Worm (Caenorhabditis elegans) whole organism, L4 larva: ENCODE results near the gene fsn-1.

ENCODE experiments used
- F26F4.8 ChIP-seq: fragments of 200-800 bp; sonication (Bioruptor generic); conservative IDR thresholded peaks from 2 replicates; pipeline ENCODE4 v1.3.6; 2022; ENCODE audit warnings: missing genetic modification characterization, missing compliant biosample characterization
- Y105C5A.15 ChIP-seq: fragments of 200-800 bp; sonication (Bioruptor generic); IDR thresholded peaks from 2 replicates; pipeline ENCODE4 v1.3.6; 2022; ENCODE audit warnings: missing genetic modification characterization, missing compliant biosample characterization
- Y48G9A.11 ChIP-seq: fragments of 200-800 bp; sonication (Bioruptor generic); IDR thresholded peaks from 2 replicates; pipeline ENCODE4 v1.3.6; 2022; ENCODE audit warnings: missing genetic modification reagents, missing genetic modification characterization, missing compliant biosample characterization
- Y5F2A.4 ChIP-seq: fragments of 200-800 bp; sonication (Bioruptor generic); optimal IDR thresholded peaks from 2 replicates; lab custom pipeline; 2018; ENCODE audit warnings: mild to moderate bottlenecking, missing genetic modification characterization, missing compliant biosample characterization
- ZK337.2 ChIP-seq: fragments of 200-800 bp; sonication (Bioruptor generic); IDR thresholded peaks from 2 replicates; pipeline ENCODE4 v1.3.6; 2022; ENCODE audit warnings: missing genetic modification reagents, missing genetic modification characterization, missing compliant biosample characterization
- aha-1 ChIP-seq: fragments of 150-350 bp; peaks from one replicate; lab custom pipeline; 2014; ENCODE audit warnings: missing biosample characterization, missing genetic modification characterization
- attf-4 ChIP-seq: sonication (generic microtip); optimal IDR thresholded peaks from 3 replicates; lab custom pipeline; 2017; ENCODE audit warnings: missing biosample characterization, missing genetic modification characterization
- ceh-82 ChIP-seq: sonication (generic microtip); optimal IDR thresholded peaks from 2 replicates; lab custom pipeline; 2017; ENCODE audit warnings: missing biosample characterization, missing genetic modification characterization
- ctbp-1 ChIP-seq: fragments of 200-800 bp; sonication (Bioruptor generic); IDR thresholded peaks from 2 replicates; pipeline ENCODE4 v1.3.6; 2022; ENCODE audit warnings: missing genetic modification reagents, missing genetic modification characterization, missing compliant biosample characterization
- daf-16 ChIP-seq, 3 experiments: sonication (generic microtip); optimal IDR thresholded peaks; 2 replicates each; lab custom pipeline; 2016 to 2017; ENCODE audit warnings: missing genetic modification characterization in 3 of 3, missing genetic modification reagents in 3 of 3, mild to moderate bottlenecking in 2 of 3, missing compliant biosample characterization in 2 of 3, missing biosample characterization in 1 of 3, moderate library complexity in 1 of 3
- daf-8 ChIP-seq: fragments of 200-800 bp; sonication (Bioruptor generic); IDR thresholded peaks from 2 replicates; pipeline ENCODE4 v1.3.6; 2022; ENCODE audit warnings: missing genetic modification characterization, missing compliant biosample characterization
- dmd-9 ChIP-seq: fragments of 200-800 bp; sonication (Bioruptor generic); IDR thresholded peaks from 2 replicates; pipeline ENCODE4 v1.3.6; 2022; ENCODE audit warnings: missing genetic modification reagents, missing genetic modification characterization, missing compliant biosample characterization
- dpl-1 ChIP-seq: fragments of 150-350 bp; optimal IDR thresholded peaks from 2 replicates; lab custom pipeline; 2014; ENCODE audit warnings: missing biosample characterization, missing genetic modification reagents, missing genetic modification characterization
- egl-27 ChIP-seq: sonication (generic microtip); optimal IDR thresholded peaks from 3 replicates; lab custom pipeline; 2017; ENCODE audit warnings: missing biosample characterization, missing genetic modification reagents, missing genetic modification characterization
- egl-43 ChIP-seq: fragments of 200-800 bp; sonication (Bioruptor generic); IDR thresholded peaks from 2 replicates; pipeline ENCODE4 v1.3.6; 2022; ENCODE audit warnings: missing genetic modification reagents, missing genetic modification characterization, missing compliant biosample characterization
- fos-1 ChIP-seq: fragments of 150-350 bp; optimal IDR thresholded peaks from 2 replicates; lab custom pipeline; 2014; ENCODE audit warnings: missing biosample characterization, missing genetic modification characterization
- gei-8 ChIP-seq: fragments of 200-800 bp; sonication (Bioruptor generic); optimal IDR thresholded peaks from 2 replicates; lab custom pipeline; 2018; ENCODE audit warnings: mild to moderate bottlenecking, missing genetic modification characterization, missing compliant biosample characterization
- hif-1 ChIP-seq, 2 experiments: sonication (generic microtip); optimal IDR thresholded peaks; 2 replicates each; lab custom pipeline; 2016 to 2017; ENCODE audit warnings: missing compliant biosample characterization in 2 of 2, missing genetic modification characterization in 2 of 2, missing genetic modification reagents in 2 of 2, missing genotype in 2 of 2, mild to moderate bottlenecking in 1 of 2
- hlh-11 ChIP-seq: fragments of 200-800 bp; sonication (Bioruptor generic); optimal IDR thresholded peaks from 2 replicates; lab custom pipeline; 2018; ENCODE audit warnings: mild to moderate bottlenecking, missing genetic modification characterization, missing compliant biosample characterization
- hlh-30 ChIP-seq: sonication (generic microtip); optimal IDR thresholded peaks from 2 replicates; lab custom pipeline; 2017; ENCODE audit warnings: antibody characterized with exemption, mild to moderate bottlenecking, missing genetic modification characterization, missing compliant biosample characterization; ENCODE audit not compliant: insufficient read depth
- hmg-1.1 ChIP-seq: fragments of 200-800 bp; sonication (Bioruptor generic); IDR thresholded peaks from 2 replicates; pipeline ENCODE4 v1.3.6; 2022; ENCODE audit warnings: missing genetic modification reagents, missing genetic modification characterization, missing compliant biosample characterization
- lim-7 ChIP-seq: fragments of 200-800 bp; sonication (Bioruptor generic); IDR thresholded peaks from 2 replicates; pipeline ENCODE4 v1.3.6; 2022; ENCODE audit warnings: missing genetic modification characterization, missing compliant biosample characterization
- lin-1 ChIP-seq: fragments of 200-800 bp; sonication (Bioruptor generic); IDR thresholded peaks from 2 replicates; pipeline ENCODE4 v1.3.6; 2022; ENCODE audit warnings: missing genetic modification reagents, missing genetic modification characterization, missing compliant biosample characterization
- lin-15B ChIP-seq: fragments of 150-350 bp; sonication (generic microtip); optimal IDR thresholded peaks from 3 replicates; lab custom pipeline; 2014; ENCODE audit warnings: missing biosample characterization, missing genetic modification characterization
- lsy-2 ChIP-seq, 2 experiments: fragments of 150-350 bp in 1 of 2; sonication (generic microtip) in 1 of 2; optimal IDR thresholded peaks; 2 replicates each; lab custom pipeline; 2014 to 2017; ENCODE audit warnings: missing biosample characterization in 2 of 2, missing genetic modification characterization in 2 of 2
- madf-5 ChIP-seq, 2 experiments: fragments of 200-800 bp; sonication (Bioruptor generic); IDR thresholded peaks; 2 replicates each; pipeline ENCODE4 v1.3.6; 2022; ENCODE audit warnings: missing compliant biosample characterization in 2 of 2, missing genetic modification characterization in 2 of 2
- madf-9 ChIP-seq: fragments of 200-800 bp; sonication (Bioruptor generic); conservative IDR thresholded peaks from 2 replicates; pipeline ENCODE4 v1.3.6; 2022; ENCODE audit warnings: missing genetic modification reagents, missing genetic modification characterization, missing compliant biosample characterization
- mdt-29 ChIP-seq: fragments of 200-800 bp; sonication (Bioruptor generic); IDR thresholded peaks from 2 replicates; pipeline ENCODE4 v1.3.6; 2022; ENCODE audit warnings: missing genetic modification reagents, missing genetic modification characterization, missing compliant biosample characterization
- mep-1 ChIP-seq: fragments of 150-350 bp; sonication (generic microtip); optimal IDR thresholded peaks from 3 replicates; lab custom pipeline; 2014; ENCODE audit warnings: missing biosample characterization, missing genetic modification characterization
- mes-2 ChIP-seq: sonication (generic microtip); optimal IDR thresholded peaks from 2 replicates; lab custom pipeline; 2016; ENCODE audit warnings: missing genotype, mild to moderate bottlenecking, missing genetic modification characterization, missing compliant biosample characterization; ENCODE audit not compliant: poor library complexity, severe bottlenecking
- mxl-2 ChIP-seq: fragments of 200-800 bp; sonication (Bioruptor generic); conservative IDR thresholded peaks from 2 replicates; pipeline ENCODE4 v1.3.6; 2022; ENCODE audit warnings: missing genetic modification reagents, missing genetic modification characterization, missing compliant biosample characterization
- nhr-10 ChIP-seq: fragments of 150-350 bp; optimal IDR thresholded peaks from 2 replicates; lab custom pipeline; 2014; ENCODE audit warnings: missing biosample characterization, missing genetic modification characterization
- nhr-102 ChIP-seq: sonication (generic microtip); optimal IDR thresholded peaks from 2 replicates; lab custom pipeline; 2016; ENCODE audit warnings: mild to moderate bottlenecking, missing genetic modification characterization, moderate library complexity, missing compliant biosample characterization
- nhr-28 ChIP-seq: fragments of 150-350 bp; optimal IDR thresholded peaks from 2 replicates; lab custom pipeline; 2014; ENCODE audit warnings: missing biosample characterization, missing genetic modification characterization
- nhr-42 ChIP-seq: fragments of 200-800 bp; sonication (Bioruptor generic); IDR thresholded peaks from 2 replicates; pipeline ENCODE4 v1.3.6; 2022; ENCODE audit warnings: missing genetic modification characterization, missing compliant biosample characterization
- pha-4 ChIP-seq, 2 experiments: fragments of 150-350 bp in 1 of 2; fragments of 200-800 bp in 1 of 2; sonication (Bioruptor generic) in 1 of 2; IDR thresholded peaks in 1 of 2; optimal IDR thresholded peaks in 1 of 2; 2 replicates each; pipeline versions ENCODE4 v1.3.6 to Lab custom; 2014 to 2022; ENCODE audit warnings: missing genetic modification characterization in 2 of 2, missing genetic modification reagents in 2 of 2, missing biosample characterization in 1 of 2, missing compliant biosample characterization in 1 of 2
- php-3 ChIP-seq: fragments of 200-800 bp; sonication (Bioruptor generic); IDR thresholded peaks from 2 replicates; pipeline ENCODE4 v1.3.6; 2022; ENCODE audit warnings: missing genetic modification reagents, missing genetic modification characterization, missing compliant biosample characterization
- pqm-1 ChIP-seq: sonication (generic microtip); optimal IDR thresholded peaks from 2 replicates; lab custom pipeline; 2017; ENCODE audit warnings: missing biosample characterization, missing genetic modification characterization
- rbr-2 ChIP-seq: sonication (generic microtip); optimal IDR thresholded peaks from 2 replicates; lab custom pipeline; 2016; ENCODE audit warnings: missing genotype, missing genetic modification characterization, missing compliant biosample characterization
- set-16 ChIP-seq: fragments of 200-800 bp; sonication (Bioruptor generic); IDR thresholded peaks from 2 replicates; pipeline ENCODE4 v1.3.6; 2022; ENCODE audit warnings: missing genetic modification reagents, missing genetic modification characterization, missing compliant biosample characterization
- skn-1 ChIP-seq: fragments of 150-350 bp; optimal IDR thresholded peaks from 2 replicates; lab custom pipeline; 2014; ENCODE audit warnings: missing biosample characterization, missing genetic modification characterization
- snpc-1.2 ChIP-seq: fragments of 200-800 bp; sonication (Bioruptor generic); IDR thresholded peaks from 2 replicates; pipeline ENCODE4 v1.3.6; 2022; ENCODE audit warnings: missing genetic modification reagents, missing genetic modification characterization, missing compliant biosample characterization
- tag-97 ChIP-seq: fragments of 200-800 bp; sonication (Bioruptor generic); IDR thresholded peaks from 2 replicates; pipeline ENCODE4 v1.3.6; 2022; ENCODE audit warnings: missing genetic modification characterization, missing compliant biosample characterization
- tra-1 ChIP-seq: fragments of 200-800 bp; sonication (Bioruptor generic); IDR thresholded peaks from 2 replicates; pipeline ENCODE4 v1.3.6; 2022; ENCODE audit warnings: missing genetic modification reagents, missing genetic modification characterization, missing compliant biosample characterization
- unc-62 ChIP-seq, 3 experiments: fragments of 150-350 bp in 1 of 3; sonication (generic microtip); optimal IDR thresholded peaks in 2 of 3; peaks in 1 of 3; 1 replicate in 1 of 3; 2 replicates in 2 of 3; lab custom pipeline; 2014 to 2017; ENCODE audit warnings: missing biosample characterization in 3 of 3, missing genetic modification characterization in 3 of 3, missing genetic modification reagents in 3 of 3, missing genotype in 1 of 3
- zfp-2 ChIP-seq: sonication (generic microtip); optimal IDR thresholded peaks from 2 replicates; lab custom pipeline; 2016; ENCODE audit warnings: mild to moderate bottlenecking, missing genetic modification characterization, missing compliant biosample characterization
- zip-11 ChIP-seq: fragments of 200-800 bp; sonication (Bioruptor generic); IDR thresholded peaks from 2 replicates; pipeline ENCODE4 v1.3.6; 2022; ENCODE audit warnings: missing genetic modification characterization, missing compliant biosample characterization

Gene fsn-1

ce11 chrIII:4944213-4944612 lies 7.1 kb downstream of the fsn-1 start, which contains the start of gene ntl-9:
Gene ntl-9 (plus strand): TSS chrIII:4944513.
- TF ChIP-seq egl-27 (tag; lab: Kevin White, UChicago) (no peak), zfp-2 (tag; lab: Kevin White, UChicago) (no peak), Y105C5A.15 (GFP tag; lab: Robert Waterston, UW) (no peak), php-3 (GFP tag; lab: Robert Waterston, UW) (no peak), dmd-9 (GFP tag; lab: Robert Waterston, UW) (no peak), nhr-10 (no peak), ctbp-1 (GFP tag; lab: Robert Waterston, UW) (no peak), snpc-1.2 (GFP tag; lab: Robert Waterston, UW) (no peak), nhr-102 (tag; lab: Kevin White, UChicago) (no peak)

ce11 chrIII:4947352-4947751 lies 10.2 kb downstream of the fsn-1 start:
- TF ChIP-seq skn-1 = no peak
- TF ChIP-seq tra-1 = no peak
- TF ChIP-seq nhr-28 (tag; lab: Kevin White, UChicago) = no peak
- no peak for TF ChIP-seq Y5F2A.4 (GFP tag; lab: Kevin White, UChicago)
- peak; percentile 82 for TF ChIP-seq hlh-30
- no peak for TF ChIP-seq pha-4 (GFP tag; IDR thresholded peaks at IDR 0.05; lab: Robert Waterston, UW)
- no peak for TF ChIP-seq pha-4 (tag; optimal IDR thresholded peaks at IDR 0.05; lab: Kevin White, UChicago)
- no peak for TF ChIP-seq fos-1 (tag; lab: Kevin White, UChicago)
- peak; percentile 11 for TF ChIP-seq gei-8 (GFP tag; lab: Kevin White, UChicago)
- no peak for TF ChIP-seq lin-15B
- no peak for TF ChIP-seq daf-8 (GFP tag; lab: Robert Waterston, UW)
- TF ChIP-seq mes-2 (tag; lab: Kevin White, UChicago) = peak; percentile 37
- TF ChIP-seq mdt-29 = no peak
- TF ChIP-seq lin-1 (GFP tag; lab: Robert Waterston, UW) = no peak
- TF ChIP-seq dmd-9 (GFP tag; lab: Robert Waterston, UW) = no peak
- TF ChIP-seq zip-11 (GFP tag; lab: Robert Waterston, UW) = no peak
- no peak for TF ChIP-seq attf-4 (tag; lab: Kevin White, UChicago)
- no peak for TF ChIP-seq lim-7
- 0 out of 2 replicates have a peak, but pooled peaks have one; percentile 10 for TF ChIP-seq Y48G9A.11 (GFP tag; lab: Robert Waterston, UW)
- TF ChIP-seq tag-97 (GFP tag; lab: Robert Waterston, UW) = no peak
- TF ChIP-seq dpl-1 = no peak
- TF ChIP-seq rbr-2 (tag; lab: Kevin White, UChicago) = peak; percentile 23
- no peak for TF ChIP-seq daf-16 (GFP tag; optimal IDR thresholded peaks at IDR 0.05; lab: Kevin White, UChicago)
- TF ChIP-seq daf-16 (tag; optimal IDR thresholded peaks at IDR 0.05; lab: Kevin White, UChicago) = no peak
- peak; percentile 36 for TF ChIP-seq hlh-11 (tag; lab: Kevin White, UChicago)
- TF ChIP-seq mxl-2 (GFP tag; lab: Robert Waterston, UW) = no peak
- TF ChIP-seq unc-62 (GFP tag; optimal IDR thresholded peaks at IDR 0.05 in 1 of 2; lab: Kevin White, UChicago) = no peak
- TF ChIP-seq unc-62 (tag; optimal IDR thresholded peaks at IDR 0.05; lab: Kevin White, UChicago) = no peak
- 0 out of 2 replicates have a peak, but pooled peaks have one; percentile 30 for TF ChIP-seq ctbp-1 (GFP tag; lab: Robert Waterston, UW)
- TF ChIP-seq nhr-102 (tag; lab: Kevin White, UChicago) = no peak
- no peak for TF ChIP-seq nhr-10
- TF ChIP-seq madf-9 (GFP tag; lab: Robert Waterston, UW) = peak; percentile 78
- TF ChIP-seq snpc-1.2 (GFP tag; lab: Robert Waterston, UW) = no peak
- no peak for TF ChIP-seq ceh-82 (tag; lab: Kevin White, UChicago)
- no peak for TF ChIP-seq lsy-2 (tag; optimal IDR thresholded peaks at IDR 0.05; lab: Kevin White, UChicago)
- TF ChIP-seq pqm-1 (tag; lab: Kevin White, UChicago) = no peak
- TF ChIP-seq hif-1 (tag; optimal IDR thresholded peaks at IDR 0.05; lab: Kevin White, UChicago) = no peak
- peak; percentile 98 for TF ChIP-seq aha-1 (tag; lab: Kevin White, UChicago)
- no peak for TF ChIP-seq madf-5 (GFP tag; IDR thresholded peaks at IDR 0.05; lab: Robert Waterston, UW)
- TF ChIP-seq ZK337.2 (GFP tag; lab: Robert Waterston, UW) = no peak
- peak; percentile 82 for TF ChIP-seq set-16 (GFP tag; lab: Robert Waterston, UW)
- TF ChIP-seq mep-1 (tag; lab: Kevin White, UChicago) = peak; percentile 27
- 0 out of 2 replicates have a peak, but pooled peaks have one; percentile 27 for TF ChIP-seq nhr-42 (GFP tag; lab: Robert Waterston, UW)
- peak; percentile 42; the same call in 1 of the 2 replicates for TF ChIP-seq egl-43 (GFP tag; lab: Robert Waterston, UW)
- no peak for TF ChIP-seq F26F4.8 (GFP tag; lab: Robert Waterston, UW)
- TF ChIP-seq hmg-1.1 (GFP tag; lab: Robert Waterston, UW) = peak; percentile 38; the same call in 1 of the 2 replicates
